Worm (Caenorhabditis elegans) whole organism, L2 larva: Measurements from ENCODE around the gene idpb-2.

Source experiments
- F13H6.1 ChIP-seq: sonication (generic microtip); optimal IDR thresholded peaks from 2 replicates; lab custom pipeline; 2016; ENCODE audit warnings: missing genetic modification characterization, missing compliant biosample characterization
- alr-1 ChIP-seq: fragments of 150-350 bp; optimal IDR thresholded peaks from 2 replicates; lab custom pipeline; 2014; ENCODE audit warnings: missing biosample characterization, missing genetic modification characterization
- ama-1 ChIP-seq: fragments of 150-350 bp; optimal IDR thresholded peaks from 2 replicates; lab custom pipeline; 2018; ENCODE audit warnings: inconsistent platforms
- ceh-82 ChIP-seq: fragments of 150-350 bp; optimal IDR thresholded peaks from 2 replicates; lab custom pipeline; 2014; ENCODE audit warnings: missing biosample characterization, missing genetic modification characterization
- fos-1 ChIP-seq: fragments of 150-350 bp; optimal IDR thresholded peaks from 2 replicates; lab custom pipeline; 2014; ENCODE audit warnings: missing biosample characterization, missing genetic modification characterization
- nhr-10 ChIP-seq: sonication (generic microtip); optimal IDR thresholded peaks from 2 replicates; lab custom pipeline; 2017; ENCODE audit warnings: missing biosample characterization, missing genetic modification characterization
- nhr-12 ChIP-seq: fragments of 150-350 bp; optimal IDR thresholded peaks from 2 replicates; lab custom pipeline; 2014; ENCODE audit warnings: missing biosample characterization, missing genetic modification characterization
- nhr-21 ChIP-seq: fragments of 150-350 bp; optimal IDR thresholded peaks from 2 replicates; lab custom pipeline; 2014; ENCODE audit warnings: missing biosample characterization, missing genetic modification characterization
- skn-1 ChIP-seq: sonication (generic microtip); optimal IDR thresholded peaks from 2 replicates; lab custom pipeline; 2017; ENCODE audit warnings: missing biosample characterization, missing genetic modification characterization
- unc-62 ChIP-seq: fragments of 150-350 bp; optimal IDR thresholded peaks from 2 replicates; lab custom pipeline; 2014; ENCODE audit warnings: missing biosample characterization, missing genetic modification reagents, missing genetic modification characterization
- zag-1 ChIP-seq: fragments of 150-350 bp; optimal IDR thresholded peaks from 2 replicates; lab custom pipeline; 2014; ENCODE audit warnings: missing biosample characterization, missing genetic modification characterization

DNA sequence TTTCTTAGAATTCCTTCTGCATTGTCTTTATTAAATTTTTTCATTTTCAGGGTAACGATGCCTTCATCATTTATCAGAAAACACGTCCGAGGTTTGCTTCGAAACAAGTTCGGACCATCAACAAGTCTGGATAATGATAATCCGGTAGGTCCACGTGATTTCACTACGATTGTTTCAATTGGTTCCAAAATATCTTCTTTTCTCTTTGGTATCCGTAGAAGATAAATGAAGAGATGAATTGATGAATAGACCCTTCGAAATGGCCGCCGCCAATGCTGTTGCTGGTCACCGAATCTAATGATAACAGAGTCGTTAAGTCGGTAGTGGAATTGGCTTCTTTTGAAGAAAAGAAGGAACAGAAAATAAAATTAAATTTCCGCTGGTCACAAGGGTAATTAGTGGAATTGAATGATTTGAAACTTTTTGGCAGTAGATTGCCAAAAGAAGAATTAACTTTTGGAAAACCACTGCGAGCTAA, 19.5 kb downstream of the idpb-2 start, which contains the start of gene F33G12.6:
- TF ChIP-seq ama-1 (no peak), ceh-82 (tag; lab: Kevin White, UChicago) (no peak), nhr-12 (tag; lab: Kevin White, UChicago) (no peak), F13H6.1 (tag; lab: Kevin White, UChicago) (no peak), nhr-21 (tag; lab: Kevin White, UChicago) (no peak), alr-1 (tag; lab: Kevin White, UChicago) (no peak), zag-1 (tag; lab: Kevin White, UChicago) (no peak), unc-62 (no peak), fos-1 (tag; lab: Kevin White, UChicago) (no peak), nhr-10 (tag; lab: Kevin White, UChicago) (no peak), skn-1 (no peak)
